Fruit fly (Drosophila melanogaster) whole organism, adult: ENCODE results near the gene RapGAP1.

ENCODE experiments used
- CG33017 ChIP-seq: fragments of 200-800 bp; sonication (Bioruptor generic); optimal IDR thresholded peaks from 2 replicates; lab custom pipeline; 2018; ENCODE audit warnings: missing biosample characterization, mild to moderate bottlenecking, missing genetic modification characterization, moderate library complexity
- CG7045 ChIP-seq: fragments of 200-800 bp; sonication (Bioruptor generic); optimal IDR thresholded peaks from 2 replicates; lab custom pipeline; 2017; ENCODE audit warnings: missing biosample characterization, mild to moderate bottlenecking, missing genetic modification characterization
- Mnt ChIP-seq: fragments of 200-800 bp; sonication (Bioruptor generic); optimal IDR thresholded peaks from 2 replicates; lab custom pipeline; 2016; ENCODE audit warnings: missing biosample characterization, mild to moderate bottlenecking, missing genetic modification characterization
- bab1 ChIP-seq: fragments of 200-800 bp; sonication (Bioruptor generic); optimal IDR thresholded peaks from 3 replicates; lab custom pipeline; 2019; ENCODE audit warnings: missing biosample characterization, mild to moderate bottlenecking, missing genetic modification characterization, moderate library complexity
- kay ChIP-seq: fragments of 200-800 bp; sonication (Bioruptor generic); peaks from one replicate; lab custom pipeline; 2016; ENCODE audit warnings: missing biosample characterization, missing genetic modification characterization, borderline replicate concordance

DNA sequence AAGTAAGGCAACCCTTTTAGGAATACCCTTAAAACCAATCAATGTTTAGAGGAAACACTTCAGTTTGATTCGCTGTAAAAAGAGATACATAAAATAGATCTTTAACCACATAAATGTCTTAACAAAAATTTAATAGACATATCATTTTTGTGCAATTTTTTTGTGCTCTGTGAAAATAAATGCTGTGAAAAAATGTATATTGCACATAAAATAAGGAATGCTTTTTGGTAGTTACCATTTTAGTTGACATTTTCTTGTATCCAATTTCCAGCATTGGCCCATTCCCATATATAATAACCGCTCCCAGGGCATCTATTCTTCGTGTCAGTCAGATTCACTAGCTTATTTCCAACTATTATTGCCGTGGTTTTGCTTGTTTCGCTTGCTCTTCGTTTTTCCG is 33.5 kb upstream of the RapGAP1 start:
- no peak for TF ChIP-seq Mnt
- TF ChIP-seq kay (GFP tag; lab: Kevin White, UChicago): no peak
- TF ChIP-seq CG7045 (GFP tag; lab: Kevin White, UChicago): no peak
- TF ChIP-seq CG33017: no peak
- no peak for TF ChIP-seq bab1 (GFP tag; lab: Kevin White, UChicago)
